Fruit fly (Drosophila melanogaster): Measurements from ENCODE around the gene Smyd3.

The Smyd3 gene

DNA sequence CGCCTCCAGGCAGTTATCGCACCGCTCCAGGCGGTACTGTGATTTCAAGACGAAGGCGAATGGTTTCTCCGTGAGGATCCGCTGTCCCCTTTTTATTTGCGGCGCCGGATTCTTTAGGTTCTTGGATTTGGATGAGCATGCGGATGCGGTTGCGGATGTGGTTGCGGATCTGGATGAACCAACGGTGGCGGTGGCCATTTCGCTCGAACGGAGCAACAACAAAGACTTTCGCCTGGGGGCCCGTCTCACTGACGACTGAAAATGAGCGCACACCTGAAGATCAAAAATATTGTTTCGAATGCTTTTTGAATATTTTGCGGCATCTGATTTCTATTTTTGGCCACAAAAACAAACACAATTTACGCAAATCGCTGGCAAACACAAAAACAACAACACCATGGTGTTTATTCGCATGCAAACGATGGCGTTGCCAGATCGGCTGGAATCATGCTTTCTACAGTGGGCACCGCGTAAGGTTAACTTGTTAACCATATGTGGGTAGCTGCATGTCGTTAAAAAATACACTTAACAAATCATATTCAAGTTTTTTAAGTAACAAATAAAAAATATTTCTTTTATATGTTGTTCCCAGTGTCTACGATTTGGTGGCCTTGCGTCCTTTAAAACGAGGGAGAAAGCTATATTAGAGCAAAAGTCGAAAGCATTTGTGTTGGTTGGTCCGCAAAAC is at the start of gene Smyd3 (continued):
- TF ChIP-seq NC2α (GFP tag; optimal IDR thresholded peaks at IDR 0.05) (peak; percentile 22), Spps (tag; optimal IDR thresholded peaks at IDR 0.05) (peak; percentile 40), sob (GFP tag; IDR thresholded peaks at IDR 0.05) (peak; percentile 84), CG4404 (GFP tag; IDR thresholded peaks at IDR 0.05) (peak; percentile 55), schlank (tag; optimal IDR thresholded peaks at IDR 0.05) (peak; percentile 1), bigmax (GFP tag; optimal IDR thresholded peaks at IDR 0.05) (no peak), lilli (GFP tag; optimal IDR thresholded peaks at IDR 0.05) (peak; percentile 92), PHDP (tag; optimal IDR thresholded peaks at IDR 0.05) (peak; percentile 77), CG13894 (tag; optimal IDR thresholded peaks at IDR 0.05) (no peak), CG12155 (GFP tag; optimal IDR thresholded peaks at IDR 0.05) (peak; percentile 75), CG12104 (GFP tag; optimal IDR thresholded peaks at IDR 0.05) (peak; percentile 1), CG32772 (GFP tag; IDR thresholded peaks at IDR 0.05) (peak; percentile 73), tup (GFP tag; optimal IDR thresholded peaks at IDR 0.05) (peak; percentile 53), CG9609 (GFP tag; optimal IDR thresholded peaks at IDR 0.05) (peak; percentile 65), YL-1 (GFP tag; optimal IDR thresholded peaks at IDR 0.05) (peak; percentile 64), CG10366 (GFP tag; IDR thresholded peaks at IDR 0.05) (peak; percentile 84), tgo (GFP tag; IDR thresholded peaks at IDR 0.05) (peak; percentile 85), Usf (GFP tag; optimal IDR thresholded peaks at IDR 0.05) (peak; percentile 54), bbx (GFP tag; IDR thresholded peaks at IDR 0.05; ENCODE audit: partially characterized antibody) (no peak), ap (GFP tag; IDR thresholded peaks at IDR 0.05) (peak; percentile 72), CG14050 (GFP tag; IDR thresholded peaks at IDR 0.05) (peak; percentile 72), lab (GFP tag; optimal IDR thresholded peaks at IDR 0.05) (no peak), Tbp (GFP tag; optimal IDR thresholded peaks at IDR 0.05) (no peak), Hr51 (GFP tag; optimal IDR thresholded peaks at IDR 0.05) (peak; percentile 70 to 77), CG11398 (GFP tag; optimal IDR thresholded peaks at IDR 0.05) (peak; percentile 39), sr (GFP tag; IDR thresholded peaks at IDR 0.05) (peak; percentile 31; the same call in 1 of the 3 replicates), CG3281 (GFP tag; optimal IDR thresholded peaks at IDR 0.05) (peak; percentile 64), pnt (GFP tag; optimal IDR thresholded peaks at IDR 0.05) (peak; percentile 61), CG34376 (GFP tag; optimal IDR thresholded peaks at IDR 0.05) (peak; percentile 42), onecut (GFP tag; IDR thresholded peaks at IDR 0.05) (peak; percentile 55), Ets65A (GFP tag) (peak; percentile 97), CG9215 (GFP tag; IDR thresholded peaks at IDR 0.05) (peak; percentile 53), CG10543 (GFP tag; optimal IDR thresholded peaks at IDR 0.05) (peak; percentile 51), lmd (GFP tag; IDR thresholded peaks at IDR 0.05) (peak; percentile 82), shn (GFP tag; optimal IDR thresholded peaks at IDR 0.05) (peak; percentile 66), ase (GFP tag; IDR thresholded peaks at IDR 0.05) (peak; percentile 75), CG12769 (tag; optimal IDR thresholded peaks at IDR 0.05) (no peak), Asciz (GFP tag; optimal IDR thresholded peaks at IDR 0.05) (no peak), CG14667 (GFP tag; IDR thresholded peaks at IDR 0.05) (peak; percentile 73), CG10979 (tag; optimal IDR thresholded peaks at IDR 0.05) (peak; percentile 65), da (GFP tag; optimal IDR thresholded peaks at IDR 0.05) (peak; percentile 17), CG12391 (tag; optimal IDR thresholded peaks at IDR 0.05) (peak; percentile 77), Hr78 (GFP tag; optimal IDR thresholded peaks at IDR 0.05) (no peak), CG1832 (GFP tag; optimal IDR thresholded peaks at IDR 0.05) (no peak), NfI (GFP tag; optimal IDR thresholded peaks at IDR 0.05) (peak; percentile 75), Atf3 (GFP tag; optimal IDR thresholded peaks at IDR 0.05) (peak; percentile 42), Dad (GFP tag; optimal IDR thresholded peaks at IDR 0.05) (peak; percentile 80), CG8924 (tag; optimal IDR thresholded peaks at IDR 0.05) (peak; percentile 69), Dip3 (GFP tag; optimal IDR thresholded peaks at IDR 0.05) (peak; percentile 82), Six4 (GFP tag; optimal IDR thresholded peaks at IDR 0.05) (peak; percentile 42)
